Fruit fly (Drosophila melanogaster): Measurements from ENCODE around the gene Cnb.

Cnb gene

dm6 chr3L:1947463-1948126, at the start of gene Cnb, which contains the start of gene mu2:
Cnb (plus strand) TSS chr3L:1947565.
mu2 (minus strand) TSS chr3L:1947475.
- TF ChIP-seq noc (tag; optimal IDR thresholded peaks at IDR 0.05), result no peak

dm6 chr3L:1897709-1898108, 49.7 kb upstream of the Cnb start:
- TF ChIP-seq noc (tag; optimal IDR thresholded peaks at IDR 0.05), result no peak

- no peak for TF ChIP-seq noc (tag; optimal IDR thresholded peaks at IDR 0.05)
These were observed 47.7 kb upstream of the Cnb start for dm6 chr3L:1899616-1900015.

- TF ChIP-seq noc (tag; optimal IDR thresholded peaks at IDR 0.05), result no peak
These were observed 46.7 kb upstream of the Cnb start for dm6 chr3L:1900633-1901032.

dm6 chr3L:1904440-1904839, 42.9 kb upstream of the Cnb start:
- no peak for TF ChIP-seq noc (tag; optimal IDR thresholded peaks at IDR 0.05)

- TF ChIP-seq noc (tag; optimal IDR thresholded peaks at IDR 0.05), result no peak
These were observed 42.1 kb upstream of the Cnb start for dm6 chr3L:1905273-1905672.

- no peak for TF ChIP-seq noc (tag; optimal IDR thresholded peaks at IDR 0.05)
These were observed 41.2 kb upstream of the Cnb start for dm6 chr3L:1906208-1906607.

- no peak for TF ChIP-seq noc (tag; optimal IDR thresholded peaks at IDR 0.05)
These were observed 38.4 kb upstream of the Cnb start for dm6 chr3L:1909000-1909399.

- TF ChIP-seq noc (tag; optimal IDR thresholded peaks at IDR 0.05), result no peak
These were observed 37.3 kb upstream of the Cnb start, which contains the start of gene dsb for dm6 chr3L:1910107-1910506. dsb (minus strand) TSS chr3L:1910197.

- no peak for TF ChIP-seq noc (tag; optimal IDR thresholded peaks at IDR 0.05)
These were observed 32.7 kb upstream of the Cnb start for dm6 chr3L:1914668-1915067.

dm6 chr3L:1916617-1917016, 30.7 kb upstream of the Cnb start:
- TF ChIP-seq noc (tag; optimal IDR thresholded peaks at IDR 0.05), result no peak

- no peak for TF ChIP-seq noc (tag; optimal IDR thresholded peaks at IDR 0.05)
These were observed 27.3 kb upstream of the Cnb start for dm6 chr3L:1920051-1920450.

dm6 chr3L:1920943-1921342, 26.4 kb upstream of the Cnb start, which contains the start of gene Dbx:
Dbx (plus strand) TSS chr3L:1921307.
- TF ChIP-seq noc (tag; optimal IDR thresholded peaks at IDR 0.05), result no peak

- no peak for TF ChIP-seq noc (tag; optimal IDR thresholded peaks at IDR 0.05)
These were observed 18.4 kb upstream of the Cnb start for dm6 chr3L:1928959-1929358.

- TF ChIP-seq noc (tag; optimal IDR thresholded peaks at IDR 0.05), result no peak
These were observed 9.9 kb upstream of the Cnb start for dm6 chr3L:1937469-1937868.

dm6 chr3L:1938767-1939166, 8.6 kb upstream of the Cnb start, which contains the start of the genes CG46523 and CG5687:
CG46523 (minus strand) TSS chr3L:1939103.
CG5687 (minus strand) TSS chr3L:1939103.
- no peak for TF ChIP-seq noc (tag; optimal IDR thresholded peaks at IDR 0.05)

- TF ChIP-seq noc (tag; optimal IDR thresholded peaks at IDR 0.05), result no peak
These were observed 7.3 kb upstream of the Cnb start for dm6 chr3L:1939983-1940504.

Data from whole organism, larva.